Worm (Caenorhabditis elegans): ENCODE results near the gene acs-14.

ce11 chrV:9496742-9497141, 11.2 kb upstream of the acs-14 start, which contains the start of gene gsnl-1:
- TF ChIP-seq pha-4 (tag; optimal IDR thresholded peaks at IDR 0.05) (no peak), ces-1 (GFP tag; optimal IDR thresholded peaks at IDR 0.05) (no peak), lin-13 (tag; optimal IDR thresholded peaks at IDR 0.05) (no peak), unc-39 (tag; optimal IDR thresholded peaks at IDR 0.05) (no peak), sptf-1 (tag; optimal IDR thresholded peaks at IDR 0.05) (no peak), hlh-1 (tag; optimal IDR thresholded peaks at IDR 0.05) (no peak), lsy-2 (tag; optimal IDR thresholded peaks at IDR 0.05) (no peak), ztf-11 (tag; optimal IDR thresholded peaks at IDR 0.05) (no peak), unc-62 (GFP tag; optimal IDR thresholded peaks at IDR 0.05) (no peak), elt-3 (tag; optimal IDR thresholded peaks at IDR 0.05) (no peak), nhr-28 (tag; optimal IDR thresholded peaks at IDR 0.05) (no peak), bed-3 (GFP tag; optimal IDR thresholded peaks at IDR 0.05) (no peak), tbx-8 (GFP tag; optimal IDR thresholded peaks at IDR 0.05) (no peak)

Data from whole organism, mixed stage, embryonic.